Worm (Caenorhabditis elegans): ENCODE measurements around the gene twk-49.

twk-49 gene

DNA sequence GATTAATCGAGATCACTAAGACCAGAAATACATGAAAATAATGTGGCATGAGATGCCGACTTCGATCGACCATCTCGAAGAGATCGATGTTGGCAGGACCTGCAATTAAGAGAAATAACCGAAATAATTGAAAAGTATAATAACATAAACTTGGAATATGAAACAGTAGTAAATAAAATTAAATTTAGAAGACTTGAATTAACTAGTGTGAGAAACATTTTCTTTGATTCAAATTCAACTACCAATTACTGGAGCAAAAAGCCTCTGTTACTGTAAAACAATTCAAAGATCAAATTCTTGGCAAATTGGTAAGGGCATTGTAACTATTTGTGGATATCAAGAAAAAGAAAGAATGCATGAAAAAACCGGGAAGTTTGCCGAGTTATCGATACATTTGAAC is 14.9 kb upstream of the twk-49 start, which contains the start of gene R05G9R.1:
R05G9R.1 (minus strand) TSS at position 101 of the 400 bp plus-strand sequence.
- no peak for TF ChIP-seq flt-1 (GFP tag; IDR thresholded peaks at IDR 0.05)
- no peak for TF ChIP-seq tbx-11 (GFP tag; IDR thresholded peaks at IDR 0.05)
- no peak for TF ChIP-seq ceh-36 (tag; optimal IDR thresholded peaks at IDR 0.05)
- TF ChIP-seq ama-1 (optimal IDR thresholded peaks at IDR 0.05) = no peak
- TF ChIP-seq hmbx-1 (tag; optimal IDR thresholded peaks at IDR 0.05) = no peak
- no peak for TF ChIP-seq hmg-4 (GFP tag; optimal IDR thresholded peaks at IDR 0.05)
- no peak for TF ChIP-seq B0310.2 (tag; optimal IDR thresholded peaks at IDR 0.05)
- TF ChIP-seq ets-7 (tag; optimal IDR thresholded peaks at IDR 0.05) = no peak
- TF ChIP-seq hnd-1 (tag; optimal IDR thresholded peaks at IDR 0.05) = no peak
- no peak for TF ChIP-seq tbx-37 (GFP tag; conservative IDR thresholded peaks at IDR 0.05)
- TF ChIP-seq pes-1 (GFP tag; IDR thresholded peaks at IDR 0.05) = no peak
- TF ChIP-seq aly-1 (tag; optimal IDR thresholded peaks at IDR 0.05) = no peak
- no peak for TF ChIP-seq scrt-1 (GFP tag; IDR thresholded peaks at IDR 0.05)

DNA sequence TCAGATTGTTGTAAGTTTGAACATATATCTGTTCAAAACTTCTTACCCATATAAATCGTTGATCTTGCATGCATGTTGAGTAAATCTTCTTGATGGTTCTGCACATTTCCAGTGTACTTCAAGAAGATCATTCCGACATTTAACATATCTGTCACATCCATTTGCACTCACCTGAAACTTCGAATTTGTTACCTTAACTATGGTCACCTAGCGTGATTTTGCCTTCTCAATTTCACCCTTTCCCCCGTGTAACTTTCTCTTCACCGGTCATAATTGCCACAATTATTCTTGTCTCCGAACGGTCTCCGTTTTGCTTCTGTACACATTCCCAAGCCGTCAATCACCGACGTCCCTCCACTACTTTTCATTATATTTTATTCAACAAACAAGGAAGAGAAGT is 14.4 kb upstream of the twk-49 start:
- TF ChIP-seq hmbx-1 (tag; optimal IDR thresholded peaks at IDR 0.05) (no peak), tbx-11 (GFP tag; IDR thresholded peaks at IDR 0.05) (no peak), aly-1 (tag; optimal IDR thresholded peaks at IDR 0.05) (no peak), tra-4 (tag; optimal IDR thresholded peaks at IDR 0.05) (no peak), hmg-4 (GFP tag; optimal IDR thresholded peaks at IDR 0.05) (no peak), B0310.2 (tag; optimal IDR thresholded peaks at IDR 0.05) (no peak), scrt-1 (GFP tag; IDR thresholded peaks at IDR 0.05) (no peak), ama-1 (optimal IDR thresholded peaks at IDR 0.05) (no peak), sea-1 (GFP tag; conservative IDR thresholded peaks at IDR 0.05) (no peak), ceh-36 (tag; optimal IDR thresholded peaks at IDR 0.05) (no peak), hnd-1 (tag; optimal IDR thresholded peaks at IDR 0.05) (no peak), flt-1 (GFP tag; IDR thresholded peaks at IDR 0.05) (no peak)

DNA sequence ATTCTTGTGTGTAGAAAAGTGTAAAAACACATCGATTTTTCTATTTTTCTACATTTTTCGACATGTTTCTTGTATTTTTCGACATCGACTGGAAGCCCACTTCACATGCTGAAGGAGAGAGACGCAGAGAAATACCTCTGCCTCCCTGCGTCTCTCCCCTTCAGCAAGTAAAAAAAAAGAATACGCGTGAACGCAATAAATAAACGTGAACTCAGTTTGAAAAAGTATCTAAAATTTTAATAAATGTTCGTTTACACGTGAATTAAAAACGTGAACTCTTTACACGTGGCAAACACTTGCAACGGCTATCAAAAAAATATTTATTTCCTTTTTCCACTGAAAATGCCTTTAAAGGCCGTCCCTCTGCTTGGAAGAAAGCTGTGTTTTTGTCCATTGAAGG is 3.9 kb upstream of the twk-49 start, which contains the start of gene R05G9.1:
R05G9.1 (plus strand) TSS at position 343 of the 400 bp plus-strand sequence.
- TF ChIP-seq B0310.2 (tag; optimal IDR thresholded peaks at IDR 0.05) = no peak
- TF ChIP-seq flt-1 (GFP tag; IDR thresholded peaks at IDR 0.05) = no peak
- TF ChIP-seq aly-1 (tag; optimal IDR thresholded peaks at IDR 0.05) = no peak
- no peak for TF ChIP-seq tra-4 (tag; optimal IDR thresholded peaks at IDR 0.05)
- TF ChIP-seq pes-1 (GFP tag; IDR thresholded peaks at IDR 0.05) = no peak
- TF ChIP-seq hmg-4 (GFP tag; optimal IDR thresholded peaks at IDR 0.05) = no peak
- TF ChIP-seq F13C5.2 (tag; optimal IDR thresholded peaks at IDR 0.05) = no peak
- no peak for TF ChIP-seq ceh-13 (GFP tag; optimal IDR thresholded peaks at IDR 0.05)
- TF ChIP-seq hmbx-1 (tag; optimal IDR thresholded peaks at IDR 0.05) = no peak
- no peak for TF ChIP-seq ama-1 (optimal IDR thresholded peaks at IDR 0.05)
- no peak for TF ChIP-seq tbx-37 (GFP tag; conservative IDR thresholded peaks at IDR 0.05)
- no peak for TF ChIP-seq scrt-1 (GFP tag; IDR thresholded peaks at IDR 0.05)
- TF ChIP-seq ceh-36 (tag; optimal IDR thresholded peaks at IDR 0.05) = no peak
- no peak for TF ChIP-seq tbx-11 (GFP tag; IDR thresholded peaks at IDR 0.05)
- no peak for TF ChIP-seq sea-1 (GFP tag; conservative IDR thresholded peaks at IDR 0.05)
- no peak for TF ChIP-seq hnd-1 (tag; optimal IDR thresholded peaks at IDR 0.05)
- TF ChIP-seq ets-7 (tag; optimal IDR thresholded peaks at IDR 0.05) = no peak

DNA sequence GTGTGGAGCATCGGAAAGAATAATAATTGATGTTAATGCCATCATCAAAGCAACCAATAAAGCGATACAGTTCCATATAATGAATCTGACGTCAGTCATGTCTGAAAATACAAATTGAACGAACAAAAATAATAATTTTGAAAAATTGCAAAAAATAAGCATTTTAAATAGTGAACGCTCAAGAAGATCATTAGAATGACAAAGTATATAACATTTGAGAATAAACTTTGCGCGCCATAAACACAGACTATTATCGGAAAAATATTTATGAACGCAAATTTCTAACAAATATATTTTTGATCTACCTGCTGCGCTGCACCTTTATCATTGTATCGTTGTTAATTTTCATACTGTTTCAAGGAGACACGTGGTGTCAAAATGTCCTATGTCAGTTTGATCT is 2.5 kb upstream of the twk-49 start, which contains the start of gene R05G9.3:
R05G9.3 (minus strand) TSS at position 101 of the 400 bp plus-strand sequence.
- TF ChIP-seq flt-1 (GFP tag; IDR thresholded peaks at IDR 0.05) (no peak), scrt-1 (GFP tag; IDR thresholded peaks at IDR 0.05) (no peak), ets-7 (tag; optimal IDR thresholded peaks at IDR 0.05) (no peak), hnd-1 (tag; optimal IDR thresholded peaks at IDR 0.05) (no peak)

DNA sequence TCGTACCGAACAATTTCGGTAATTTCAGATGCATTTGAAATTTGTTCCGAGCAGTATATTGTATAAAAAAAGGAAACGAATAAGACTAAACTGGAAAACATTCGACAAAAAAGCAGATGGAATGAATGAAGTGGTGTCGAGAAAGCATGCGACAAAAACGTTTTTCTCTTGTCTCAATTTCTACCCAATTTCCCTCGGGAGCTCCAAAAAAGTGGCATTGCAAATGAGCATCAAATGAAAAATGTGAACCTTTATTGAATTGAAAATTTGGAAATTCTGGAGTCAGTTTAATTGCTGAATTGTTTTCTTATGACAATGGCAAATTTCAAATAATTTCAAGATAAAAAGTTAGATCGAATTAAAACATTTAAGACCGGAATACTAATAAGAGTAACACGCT is 1.2 kb upstream of the twk-49 start, which contains the start of gene R05G9.5:
R05G9.5 (minus strand) TSS at position 101 of the 400 bp plus-strand sequence.
- TF ChIP-seq aly-1 (tag; optimal IDR thresholded peaks at IDR 0.05) = no peak

DNA sequence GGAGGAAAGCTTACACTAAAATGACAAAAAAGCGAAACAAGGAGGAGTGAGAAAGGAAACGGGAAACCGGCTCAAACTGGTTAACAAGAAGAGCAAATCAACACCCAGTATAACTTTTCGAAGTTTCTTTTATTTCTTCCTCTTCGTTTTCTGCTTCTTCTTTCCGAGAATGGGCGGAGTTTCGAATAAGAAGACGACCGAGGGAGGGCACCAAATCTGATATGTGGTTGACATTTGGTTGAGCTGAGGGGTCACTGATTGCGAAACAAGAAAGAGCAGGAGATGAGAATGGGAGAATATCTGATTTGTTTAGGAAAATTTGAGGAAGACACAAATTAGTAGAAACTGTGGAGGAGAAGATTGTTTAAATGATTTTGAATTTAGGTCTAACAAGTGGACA is 358 bp downstream of the twk-49 start:
- no peak for TF ChIP-seq tbx-11 (GFP tag; IDR thresholded peaks at IDR 0.05)
- TF ChIP-seq hmbx-1 (tag; optimal IDR thresholded peaks at IDR 0.05) = no peak
- no peak for TF ChIP-seq hnd-1 (tag; optimal IDR thresholded peaks at IDR 0.05)
- no peak for TF ChIP-seq aly-1 (tag; optimal IDR thresholded peaks at IDR 0.05)
- no peak for TF ChIP-seq tra-4 (tag; optimal IDR thresholded peaks at IDR 0.05)
- TF ChIP-seq tbx-37 (GFP tag; conservative IDR thresholded peaks at IDR 0.05) = no peak
- no peak for TF ChIP-seq ceh-13 (GFP tag; optimal IDR thresholded peaks at IDR 0.05)
- TF ChIP-seq ceh-36 (tag; optimal IDR thresholded peaks at IDR 0.05) = no peak

DNA sequence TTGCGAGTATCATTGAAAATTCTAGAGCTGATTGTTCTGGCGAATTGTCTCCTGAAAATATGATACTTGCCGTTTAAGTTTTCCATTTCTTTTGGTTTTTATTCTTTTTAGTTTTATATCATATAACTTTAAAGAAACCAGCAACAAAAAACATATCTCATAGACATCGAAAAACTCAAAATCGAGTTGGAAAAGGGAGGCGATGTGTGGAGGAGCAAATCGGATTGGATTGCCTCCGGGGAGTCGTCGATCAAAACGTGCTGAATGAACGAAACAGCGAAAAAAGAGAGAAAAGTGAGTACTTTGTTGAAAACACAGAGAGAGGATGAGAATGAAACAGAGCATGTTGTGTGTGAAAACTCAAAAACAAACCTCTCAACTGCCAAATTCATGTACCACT is 1.8 kb downstream of the twk-49 start:
- TF ChIP-seq ama-1 (optimal IDR thresholded peaks at IDR 0.05) = no peak
- no peak for TF ChIP-seq hnd-1 (tag; optimal IDR thresholded peaks at IDR 0.05)
- TF ChIP-seq ceh-13 (GFP tag; optimal IDR thresholded peaks at IDR 0.05) = no peak
- no peak for TF ChIP-seq hmbx-1 (tag; optimal IDR thresholded peaks at IDR 0.05)
- TF ChIP-seq ets-7 (tag; optimal IDR thresholded peaks at IDR 0.05) = no peak
- no peak for TF ChIP-seq pes-1 (GFP tag; IDR thresholded peaks at IDR 0.05)
- no peak for TF ChIP-seq scrt-1 (GFP tag; IDR thresholded peaks at IDR 0.05)
- TF ChIP-seq B0310.2 (tag; optimal IDR thresholded peaks at IDR 0.05) = no peak
- no peak for TF ChIP-seq F13C5.2 (tag; optimal IDR thresholded peaks at IDR 0.05)
- no peak for TF ChIP-seq ceh-36 (tag; optimal IDR thresholded peaks at IDR 0.05)
- TF ChIP-seq aly-1 (tag; optimal IDR thresholded peaks at IDR 0.05) = no peak
- TF ChIP-seq tbx-37 (GFP tag; conservative IDR thresholded peaks at IDR 0.05) = no peak

DNA sequence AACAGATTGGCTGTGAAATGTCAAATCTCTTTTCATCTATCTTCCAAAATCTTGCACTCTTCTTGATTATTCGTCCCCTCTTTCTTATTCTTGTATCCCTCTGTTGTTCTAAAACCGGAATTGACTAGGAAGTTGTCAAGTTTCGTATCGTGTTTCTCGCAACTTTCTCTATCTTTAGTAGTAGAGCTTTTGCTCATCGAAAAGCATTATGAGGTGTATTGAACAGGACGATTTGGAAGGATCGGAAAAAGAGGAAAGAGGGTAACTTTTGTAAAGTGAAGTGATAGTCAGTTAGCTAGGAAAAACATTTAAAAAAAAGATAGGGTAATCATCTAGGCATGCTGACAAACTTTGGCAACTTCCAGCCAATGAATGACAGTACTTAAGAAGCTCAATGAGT is 2.5 kb downstream of the twk-49 start:
- TF ChIP-seq hnd-1 (tag; optimal IDR thresholded peaks at IDR 0.05) (no peak), ets-7 (tag; optimal IDR thresholded peaks at IDR 0.05) (no peak), ceh-13 (GFP tag; optimal IDR thresholded peaks at IDR 0.05) (no peak), ama-1 (optimal IDR thresholded peaks at IDR 0.05) (no peak), scrt-1 (GFP tag; IDR thresholded peaks at IDR 0.05) (no peak), aly-1 (tag; optimal IDR thresholded peaks at IDR 0.05) (no peak), ceh-36 (tag; optimal IDR thresholded peaks at IDR 0.05) (no peak), hmbx-1 (tag; optimal IDR thresholded peaks at IDR 0.05) (no peak), F13C5.2 (tag; optimal IDR thresholded peaks at IDR 0.05) (no peak), tbx-11 (GFP tag; IDR thresholded peaks at IDR 0.05) (no peak), sea-1 (GFP tag; conservative IDR thresholded peaks at IDR 0.05) (no peak), tra-4 (tag; optimal IDR thresholded peaks at IDR 0.05) (no peak), pes-1 (GFP tag; IDR thresholded peaks at IDR 0.05) (no peak), tbx-37 (GFP tag; conservative IDR thresholded peaks at IDR 0.05) (no peak), B0310.2 (tag; optimal IDR thresholded peaks at IDR 0.05) (no peak), flt-1 (GFP tag; IDR thresholded peaks at IDR 0.05) (no peak), hmg-4 (GFP tag; optimal IDR thresholded peaks at IDR 0.05) (no peak)
